Worm (Caenorhabditis elegans) whole organism, L3 larva: ENCODE measurements around the gene mtq-2.

Experiments used
- ZK546.5 ChIP-seq: sonication (generic microtip); optimal IDR thresholded peaks from 2 replicates; lab custom pipeline; 2017; ENCODE audit warnings: missing biosample characterization, missing genetic modification characterization
- elt-2 ChIP-seq: sonication (generic microtip); optimal IDR thresholded peaks from 2 replicates; lab custom pipeline; 2016; ENCODE audit warnings: missing genetic modification reagents, mild to moderate bottlenecking, missing genetic modification characterization, missing compliant biosample characterization
- nhr-25 ChIP-seq: sonication (generic microtip); optimal IDR thresholded peaks from 2 replicates; lab custom pipeline; 2017; ENCODE audit warnings: missing biosample characterization, missing genetic modification characterization
- nhr-28 ChIP-seq: fragments of 150-350 bp; optimal IDR thresholded peaks from 2 replicates; lab custom pipeline; 2014; ENCODE audit warnings: missing biosample characterization, missing genetic modification characterization
- unc-62 ChIP-seq: fragments of 150-350 bp; sonication (generic microtip); optimal IDR thresholded peaks from 4 replicates; lab custom pipeline; 2014; ENCODE audit warnings: missing biosample characterization, missing genetic modification reagents, missing genetic modification characterization
- ztf-11 ChIP-seq: fragments of 150-350 bp; optimal IDR thresholded peaks from 2 replicates; lab custom pipeline; 2014; ENCODE audit warnings: missing biosample characterization, missing genetic modification characterization
- ztf-4 ChIP-seq: fragments of 150-350 bp; optimal IDR thresholded peaks from 2 replicates; lab custom pipeline; 2014; ENCODE audit warnings: missing biosample characterization, missing genetic modification characterization

DNA sequence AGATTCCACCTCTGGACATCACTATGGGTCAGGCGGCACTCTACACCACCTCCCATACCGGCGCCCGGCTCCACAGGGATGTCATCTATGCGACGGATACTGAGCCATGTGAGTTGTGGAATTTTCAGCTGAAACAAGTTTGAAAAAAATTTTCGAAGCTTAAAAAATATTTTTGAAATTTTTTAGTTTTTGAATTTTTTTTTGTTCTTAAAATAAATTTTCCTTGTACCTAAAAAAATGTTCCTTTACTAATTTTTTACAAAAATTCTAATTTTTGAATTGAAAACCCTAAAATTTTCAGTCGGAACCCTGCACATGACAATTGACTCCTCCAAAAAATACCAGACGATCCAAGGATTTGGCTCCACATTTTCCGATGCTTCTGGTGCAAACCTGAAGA, 11.5 kb downstream of the mtq-2 start:
- no peak for TF ChIP-seq nhr-28 (tag; lab: Kevin White, UChicago)
- TF ChIP-seq ztf-11 (tag; lab: Kevin White, UChicago) = no peak
- TF ChIP-seq ZK546.5 = no peak
- no peak for TF ChIP-seq elt-2
- no peak for TF ChIP-seq ztf-4 (tag; lab: Kevin White, UChicago)
- no peak for TF ChIP-seq nhr-25 (tag; lab: Kevin White, UChicago)
- TF ChIP-seq unc-62 (GFP tag; lab: Kevin White, UChicago) = no peak
